Fruit fly (Drosophila melanogaster) whole organism, wandering third instar larva: ENCODE measurements around the gene Acer.

Source experiments
- CG32264 ChIP-seq: fragments of 200-800 bp; sonication (Bioruptor generic); optimal IDR thresholded peaks from 2 replicates; lab custom pipeline; 2016; ENCODE audit warnings: missing biosample characterization, missing genetic modification characterization
- Hr78 ChIP-seq: fragments of >200 bp; optimal IDR thresholded peaks from 2 replicates; lab custom pipeline; 2017; ENCODE audit warnings: missing biosample characterization, missing genetic modification characterization
- Myc ChIP-seq: fragments of >200 bp; optimal IDR thresholded peaks from 2 replicates; lab custom pipeline; 2017
- OdsH ChIP-seq: fragments of 200-800 bp; sonication (Bioruptor generic); optimal IDR thresholded peaks from 2 replicates; lab custom pipeline; 2016; ENCODE audit warnings: missing biosample characterization, mild to moderate bottlenecking, missing genetic modification characterization
- Sp1 ChIP-seq: fragments of 200-800 bp; sonication (Bioruptor generic); optimal IDR thresholded peaks from 3 replicates; lab custom pipeline; 2019; ENCODE audit warnings: missing biosample characterization, mild to moderate bottlenecking, missing genetic modification characterization, moderate library complexity
- fru ChIP-seq: fragments of 200-800 bp; sonication (Bioruptor generic); optimal IDR thresholded peaks from 3 replicates; lab custom pipeline; 2016; ENCODE audit warnings: missing biosample characterization, mild to moderate bottlenecking, missing genetic modification characterization
- jim ChIP-seq: fragments of 175-275, 200-325 bp; sonication (Bioruptor generic); optimal IDR thresholded peaks from 2 replicates; lab custom pipeline; 2016; ENCODE audit warnings: missing biosample characterization, mild to moderate bottlenecking, missing genetic modification characterization
- psq ChIP-seq: fragments of 200-800 bp; sonication (Bioruptor generic); optimal IDR thresholded peaks from 3 replicates; lab custom pipeline; 2017; ENCODE audit warnings: missing biosample characterization, mild to moderate bottlenecking, missing genetic modification characterization, moderate library complexity

DNA sequence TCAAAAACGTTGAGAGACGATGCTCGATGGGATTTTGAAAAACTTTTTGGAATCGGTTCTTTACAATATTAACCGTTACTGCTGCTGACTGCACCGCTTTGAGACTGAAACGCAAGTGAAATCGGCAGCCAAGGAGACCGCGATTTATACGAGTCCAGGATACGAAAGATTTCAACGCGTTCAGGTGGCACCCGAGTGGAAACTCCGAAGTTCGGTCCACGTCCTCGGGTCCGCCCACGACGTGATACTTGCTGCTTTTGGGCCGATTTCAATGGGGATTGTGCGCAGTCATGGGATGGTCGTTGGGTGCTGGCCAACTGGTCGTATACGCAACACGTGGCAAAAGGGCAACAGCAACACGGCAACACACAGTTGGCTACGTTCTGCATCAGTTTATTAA, 15.0 kb upstream of the Acer start, which contains the start of gene Dh31:
- TF ChIP-seq fru (GFP tag; lab: Kevin White, UChicago), result no peak
- TF ChIP-seq jim (GFP tag; lab: Kevin White, UChicago), result no peak
- TF ChIP-seq psq, result no peak
- TF ChIP-seq OdsH, result no peak
- no peak for TF ChIP-seq CG32264 (GFP tag; lab: Kevin White, UChicago)
- no peak for TF ChIP-seq Hr78 (GFP tag; lab: Kevin White, UChicago)
- no peak for TF ChIP-seq Sp1 (GFP tag; lab: Kevin White, UChicago)
- TF ChIP-seq Myc (lab: Kevin White, UChicago), result no peak
